Fruit fly (Drosophila melanogaster): ENCODE measurements around the gene CG42779.

dm6 chr3R:17138699-17139098 lies 17.3 kb downstream of the CG42779 start, which contains the start of gene CG5265:
- TF ChIP-seq D1 (tag; optimal IDR thresholded peaks at IDR 0.05), result no peak
- TF ChIP-seq CG8159 (tag; optimal IDR thresholded peaks at IDR 0.05), result no peak
- no peak for TF ChIP-seq Pif1B (GFP tag; optimal IDR thresholded peaks at IDR 0.05)
- no peak for TF ChIP-seq rn (GFP tag; IDR thresholded peaks at IDR 0.05)
